Worm (Caenorhabditis elegans) whole organism, dauer: Measurements from ENCODE around the gene C23G10.2.

Experiments used
- unc-62 ChIP-seq: sonication (generic microtip); optimal IDR thresholded peaks from 2 replicates; lab custom pipeline; 2017; ENCODE audit warnings: missing biosample characterization, missing genetic modification reagents, missing genetic modification characterization

Gene C23G10.2

ce11 chrIII:6183118-6183517 lies 24.7 kb upstream of the C23G10.2 start, which contains the start of gene nas-28:
nas-28 (minus strand) TSS chrIII:6183218.
- TF ChIP-seq unc-62 (GFP tag; lab: Kevin White, UChicago), result no peak

ce11 chrIII:6190810-6191209 lies 17.1 kb upstream of the C23G10.2 start, which contains the start of gene C23G10.5:
C23G10.5 (plus strand) TSS chrIII:6191110.
- TF ChIP-seq unc-62 (GFP tag; lab: Kevin White, UChicago), result no peak

- TF ChIP-seq unc-62 (GFP tag; lab: Kevin White, UChicago), result no peak
Observed at ce11 chrIII:6194480-6194879, 13.4 kb upstream of the C23G10.2 start, which contains the start of gene ugt-66. ugt-66 (minus strand) TSS chrIII:6194580.

- no peak for TF ChIP-seq unc-62 (GFP tag; lab: Kevin White, UChicago)
Observed at ce11 chrIII:6195718-6196117, 12.1 kb upstream of the C23G10.2 start.

ce11 chrIII:6198378-6199234 lies 9.3 kb upstream of the C23G10.2 start, which contains the start of the genes C23G10.7 and rpn-2:
C23G10.7 (minus strand) TSS chrIII:6198414.
rpn-2 (plus strand) TSS chrIII:6199184.
- no peak for TF ChIP-seq unc-62 (GFP tag; lab: Kevin White, UChicago)

ce11 chrIII:6201325-6201724 lies 6.5 kb upstream of the C23G10.2 start:
- TF ChIP-seq unc-62 (GFP tag; lab: Kevin White, UChicago), result no peak

- no peak for TF ChIP-seq unc-62 (GFP tag; lab: Kevin White, UChicago)
Observed at ce11 chrIII:6202440-6202839, 5.4 kb upstream of the C23G10.2 start.

ce11 chrIII:6206161-6206853 lies 1.6 kb upstream of the C23G10.2 start, which contains the start of the genes sna-3 and rps-3:
sna-3 (minus strand) TSS chrIII:6206211.
rps-3 (plus strand) TSS chrIII:6206803.
- no peak for TF ChIP-seq unc-62 (GFP tag; lab: Kevin White, UChicago)

- no peak for TF ChIP-seq unc-62 (GFP tag; lab: Kevin White, UChicago)
Observed at ce11 chrIII:6207046-6207445, 818 bp upstream of the C23G10.2 start.

ce11 chrIII:6208984-6209383 lies 1.1 kb downstream of the C23G10.2 start, which contains the start of gene C23G10.1:
C23G10.1 (plus strand) TSS chrIII:6209284.
- TF ChIP-seq unc-62 (GFP tag; lab: Kevin White, UChicago), result no peak

ce11 chrIII:6210215-6210822 lies 2.5 kb downstream of the C23G10.2 start:
- TF ChIP-seq unc-62 (GFP tag; lab: Kevin White, UChicago), result no peak

- no peak for TF ChIP-seq unc-62 (GFP tag; lab: Kevin White, UChicago)
Observed at ce11 chrIII:6213915-6214314, 6.1 kb downstream of the C23G10.2 start, which contains the start of gene C23G10.10. C23G10.10 (minus strand) TSS chrIII:6214015.

- TF ChIP-seq unc-62 (GFP tag; lab: Kevin White, UChicago), result no peak
Observed at ce11 chrIII:6215476-6215875, 7.6 kb downstream of the C23G10.2 start, which contains the start of gene C23G10.11. C23G10.11 (minus strand) TSS chrIII:6215576.

ce11 chrIII:6215943-6216342 lies 8.1 kb downstream of the C23G10.2 start:
- no peak for TF ChIP-seq unc-62 (GFP tag; lab: Kevin White, UChicago)

- no peak for TF ChIP-seq unc-62 (GFP tag; lab: Kevin White, UChicago)
Observed at ce11 chrIII:6216833-6217466, 9.1 kb downstream of the C23G10.2 start, which contains the start of gene hot-4. hot-4 (plus strand) TSS chrIII:6217416.
